Worm (Caenorhabditis elegans) whole organism, L1 larva: ENCODE data around the gene srg-26.

Experiments
- nhr-237 ChIP-seq: fragments of 150-350 bp; optimal IDR thresholded peaks from 2 replicates; lab custom pipeline; 2014; ENCODE audit warnings: missing biosample characterization, missing genetic modification characterization
- nhr-47 ChIP-seq: sonication (generic microtip); optimal IDR thresholded peaks from 2 replicates; lab custom pipeline; 2016; ENCODE audit warnings: mild to moderate bottlenecking, missing genetic modification characterization, moderate library complexity, missing compliant biosample characterization
- skn-1 ChIP-seq: fragments of 150-350 bp; optimal IDR thresholded peaks from 2 replicates; lab custom pipeline; 2014; ENCODE audit warnings: missing biosample characterization, missing genetic modification characterization
- sox-4 ChIP-seq: sonication (generic microtip); optimal IDR thresholded peaks from 2 replicates; lab custom pipeline; 2016; ENCODE audit warnings: missing genetic modification characterization, missing compliant biosample characterization
- unc-130 ChIP-seq: fragments of 150-350 bp; optimal IDR thresholded peaks from 2 replicates; lab custom pipeline; 2017; ENCODE audit warnings: missing biosample characterization, missing genetic modification characterization, inconsistent platforms
- unc-86 ChIP-seq: sonication (generic microtip); optimal IDR thresholded peaks from 2 replicates; lab custom pipeline; 2016; ENCODE audit warnings: missing genetic modification characterization, missing compliant biosample characterization

ce11 chrV:5329677-5330266 is 1.3 kb upstream of the srg-26 start:
- TF ChIP-seq unc-86 (tag; lab: Kevin White, UChicago), result no peak
- no peak for TF ChIP-seq unc-130 (tag; lab: Kevin White, UChicago)
- TF ChIP-seq nhr-237 (tag; lab: Kevin White, UChicago), result peak; percentile 14
- peak; percentile 28 for TF ChIP-seq nhr-47 (tag; lab: Kevin White, UChicago)
- no peak for TF ChIP-seq skn-1
- TF ChIP-seq sox-4 (tag; lab: Kevin White, UChicago), result no peak
